Worm (Caenorhabditis elegans) whole organism, L3 larva: Measurements from ENCODE around the gene Y116A8C.469.
"Not testable (repeated sequence)": the region's sequence is repeated elsewhere in the genome, so short reads cannot be mapped to it uniquely, and the experiment has no call there.

ENCODE experiments used
- ZK546.5 ChIP-seq: sonication (generic microtip); optimal IDR thresholded peaks from 2 replicates; lab custom pipeline; 2017; ENCODE audit warnings: missing biosample characterization, missing genetic modification characterization
- aly-2 ChIP-seq: fragments of 150-350 bp; optimal IDR thresholded peaks from 2 replicates; lab custom pipeline; 2014; ENCODE audit warnings: missing biosample characterization, missing genetic modification characterization
- ama-1 ChIP-seq: fragments of 150-350 bp; optimal IDR thresholded peaks from 2 replicates; lab custom pipeline; 2018
- ceh-16 ChIP-seq: sonication (generic microtip); optimal IDR thresholded peaks from 2 replicates; lab custom pipeline; 2017; ENCODE audit warnings: missing biosample characterization, missing genetic modification characterization
- ceh-28 ChIP-seq: fragments of 150-350 bp; optimal IDR thresholded peaks from 2 replicates; lab custom pipeline; 2014; ENCODE audit warnings: missing biosample characterization, missing genetic modification reagents, missing genetic modification characterization
- ceh-82 ChIP-seq: fragments of 150-350 bp; optimal IDR thresholded peaks from 2 replicates; lab custom pipeline; 2014; ENCODE audit warnings: missing biosample characterization, missing genetic modification characterization
- ceh-9 ChIP-seq: sonication (generic microtip); optimal IDR thresholded peaks from 2 replicates; lab custom pipeline; 2018; ENCODE audit warnings: missing biosample characterization, missing genetic modification characterization
- daf-12 ChIP-seq: fragments of 150-350 bp; optimal IDR thresholded peaks from 2 replicates; lab custom pipeline; 2014; ENCODE audit warnings: missing biosample characterization, missing genetic modification reagents, missing genetic modification characterization
- egl-27 ChIP-seq: sonication (generic microtip); optimal IDR thresholded peaks from 4 replicates; lab custom pipeline; 2017; ENCODE audit warnings: missing biosample characterization, missing genetic modification reagents, missing genetic modification characterization
- egl-5 ChIP-seq: fragments of 150-350 bp; optimal IDR thresholded peaks from 2 replicates; lab custom pipeline; 2017; ENCODE audit warnings: missing biosample characterization, missing genetic modification reagents, missing genetic modification characterization, inconsistent platforms
- elt-1 ChIP-seq: fragments of 150-350 bp; optimal IDR thresholded peaks from 2 replicates; lab custom pipeline; 2014; ENCODE audit warnings: missing biosample characterization, missing genetic modification characterization
- elt-3 ChIP-seq, 3 experiments: fragments of 150-350 bp in 1 of 3; sonication (generic microtip) in 2 of 3; optimal IDR thresholded peaks; 2 replicates in 2 of 3; 4 replicates in 1 of 3; lab custom pipeline; 2014 to 2017; ENCODE audit warnings: missing biosample characterization in 3 of 3, missing genetic modification characterization in 3 of 3
- eor-1 ChIP-seq, 2 experiments: fragments of 150-350 bp; optimal IDR thresholded peaks; 2 replicates each; lab custom pipeline; 2014 to 2018; ENCODE audit warnings: missing biosample characterization in 2 of 2, missing genetic modification characterization in 2 of 2
- fkh-10 ChIP-seq: sonication (generic microtip); optimal IDR thresholded peaks from 2 replicates; lab custom pipeline; 2017; ENCODE audit warnings: missing biosample characterization, missing genetic modification reagents, missing genetic modification characterization
- hmg-11 ChIP-seq: sonication (generic microtip); optimal IDR thresholded peaks from 2 replicates; lab custom pipeline; 2016; ENCODE audit warnings: missing genetic modification characterization, missing compliant biosample characterization
- jun-1 ChIP-seq: fragments of 150-350 bp; optimal IDR thresholded peaks from 2 replicates; lab custom pipeline; 2014; ENCODE audit warnings: missing biosample characterization, missing genetic modification reagents, missing genetic modification characterization
- lin-15B ChIP-seq: fragments of 150-350 bp; optimal IDR thresholded peaks from 2 replicates; lab custom pipeline; 2014; ENCODE audit warnings: missing biosample characterization, missing genetic modification characterization
- mdl-1 ChIP-seq: fragments of 150-350 bp; optimal IDR thresholded peaks from 2 replicates; lab custom pipeline; 2014; ENCODE audit warnings: missing biosample characterization, missing genetic modification characterization
- nhr-11 ChIP-seq: fragments of 150-350 bp; optimal IDR thresholded peaks from 2 replicates; lab custom pipeline; 2014; ENCODE audit warnings: missing biosample characterization, missing genetic modification characterization
- nhr-12 ChIP-seq: fragments of 150-350 bp; optimal IDR thresholded peaks from 2 replicates; lab custom pipeline; 2014; ENCODE audit warnings: missing biosample characterization, missing genetic modification characterization
- nhr-23 ChIP-seq: fragments of 150-350 bp; optimal IDR thresholded peaks from 2 replicates; lab custom pipeline; 2014; ENCODE audit warnings: missing biosample characterization, missing genetic modification reagents, missing genetic modification characterization
- nhr-25 ChIP-seq: sonication (generic microtip); optimal IDR thresholded peaks from 2 replicates; lab custom pipeline; 2017; ENCODE audit warnings: missing biosample characterization, missing genetic modification characterization
- nhr-43 ChIP-seq: sonication (generic microtip); optimal IDR thresholded peaks from 2 replicates; lab custom pipeline; 2016; ENCODE audit warnings: mild to moderate bottlenecking, missing genetic modification characterization, missing compliant biosample characterization; ENCODE audit not compliant: poor library complexity, severe bottlenecking
- nhr-67 ChIP-seq: fragments of 150-350 bp; optimal IDR thresholded peaks from 2 replicates; lab custom pipeline; 2014; ENCODE audit warnings: missing biosample characterization, missing genetic modification characterization
- nhr-76 ChIP-seq: fragments of 150-350 bp; sonication (generic microtip); optimal IDR thresholded peaks from 5 replicates; lab custom pipeline; 2014; ENCODE audit warnings: missing biosample characterization, missing genetic modification characterization
- nhr-77 ChIP-seq: fragments of 150-350 bp; optimal IDR thresholded peaks from 2 replicates; lab custom pipeline; 2014; ENCODE audit warnings: missing biosample characterization, missing genetic modification characterization
- pqm-1 ChIP-seq: fragments of 150-350 bp; optimal IDR thresholded peaks from 2 replicates; lab custom pipeline; 2017; ENCODE audit warnings: missing biosample characterization, missing genetic modification characterization, inconsistent platforms
- sea-2 ChIP-seq: fragments of 150-350 bp; sonication (generic microtip); optimal IDR thresholded peaks from 4 replicates; lab custom pipeline; 2014; ENCODE audit warnings: missing biosample characterization, missing genetic modification reagents, missing genetic modification characterization
- snpc-4 ChIP-seq: fragments of 150-350 bp; optimal IDR thresholded peaks from 2 replicates; lab custom pipeline; 2014; ENCODE audit warnings: missing biosample characterization, missing genetic modification characterization
- tbx-2 ChIP-seq: sonication (generic microtip); optimal IDR thresholded peaks from 2 replicates; lab custom pipeline; 2016; ENCODE audit warnings: mild to moderate bottlenecking, missing genetic modification characterization, missing compliant biosample characterization
- unc-62 ChIP-seq: fragments of 150-350 bp; sonication (generic microtip); optimal IDR thresholded peaks from 4 replicates; lab custom pipeline; 2014; ENCODE audit warnings: missing biosample characterization, missing genetic modification reagents, missing genetic modification characterization
- zag-1 ChIP-seq: fragments of 150-350 bp; optimal IDR thresholded peaks from 2 replicates; lab custom pipeline; 2014; ENCODE audit warnings: missing biosample characterization, missing genetic modification characterization
- ztf-11 ChIP-seq: fragments of 150-350 bp; optimal IDR thresholded peaks from 2 replicates; lab custom pipeline; 2014; ENCODE audit warnings: missing biosample characterization, missing genetic modification characterization

Y116A8C.469 gene

ce11 chrIV:16919212-16919775 lies 1.6 kb upstream of the Y116A8C.469 start, which contains the start of the genes Y116A8C.470 and Y116A8C.463:
Y116A8C.470 (minus strand) TSS chrIV:16919312.
Y116A8C.463 (plus strand) TSS chrIV:16919725.
- TF ChIP-seq aly-2 (tag; lab: Kevin White, UChicago): no peak
- no peak for TF ChIP-seq fkh-10
- TF ChIP-seq mdl-1: no peak

ce11 chrIV:16915751-16916150 lies 2.0 kb downstream of the Y116A8C.469 start, which contains the start of gene Y116A8C.3:
Y116A8C.3 (plus strand) TSS chrIV:16916051.
- TF ChIP-seq jun-1 (tag; lab: Kevin White, UChicago) (no peak), unc-62 (GFP tag; lab: Kevin White, UChicago) (no peak), egl-27 (tag; lab: Kevin White, UChicago) (no peak), ceh-16 (no peak), nhr-77 (tag; lab: Kevin White, UChicago) (no peak), ztf-11 (no peak), nhr-11 (tag; lab: Kevin White, UChicago) (no peak), egl-5 (tag; lab: Kevin White, UChicago) (no peak), tbx-2 (no peak), nhr-25 (tag; lab: Kevin White, UChicago) (no peak), sea-2 (no peak), snpc-4 (tag; lab: Kevin White, UChicago) (no peak), elt-3 (tag; optimal IDR thresholded peaks at IDR 0.05; lab: Kevin White, UChicago) (no peak), elt-1 (tag; lab: Kevin White, UChicago) (no peak), pqm-1 (tag; lab: Kevin White, UChicago) (no peak), nhr-76 (tag; lab: Kevin White, UChicago) (no peak)

- TF ChIP-seq hmg-11 (tag; lab: Kevin White, UChicago) (no peak), nhr-43 (tag; lab: Kevin White, UChicago) (no peak), egl-27 (tag; lab: Kevin White, UChicago) (no peak)
Observed at ce11 chrIV:16898205-16898604, 19.5 kb downstream of the Y116A8C.469 start.

ce11 chrIV:16895288-16895687 lies 22.4 kb downstream of the Y116A8C.469 start, which contains the start of gene T06A10.2:
T06A10.2 (plus strand) TSS chrIV:16895588.
- not testable (repeated sequence) for TF ChIP-seq nhr-67, ceh-82, nhr-43 (tag; lab: Kevin White, UChicago)

- TF ChIP-seq mdl-1: no peak
Observed at ce11 chrIV:16888580-16888979, 29.2 kb downstream of the Y116A8C.469 start.

ce11 chrIV:16868900-16869299 lies 48.8 kb downstream of the Y116A8C.469 start, which contains the start of gene T06A10.106:
T06A10.106 (minus strand) TSS chrIV:16869000.
- TF ChIP-seq ZK546.5 (tag; lab: Kevin White, UChicago) (no peak), daf-12 (tag; lab: Kevin White, UChicago) (no peak), lin-15B (tag; lab: Kevin White, UChicago) (no peak), eor-1 (tag; optimal IDR thresholded peaks at IDR 0.05; lab: Kevin White, UChicago) (no peak), tbx-2 (no peak), nhr-23 (tag; lab: Kevin White, UChicago) (no peak), ceh-9 (no peak), nhr-43 (tag; lab: Kevin White, UChicago) (no peak), jun-1 (tag; lab: Kevin White, UChicago) (no peak), egl-27 (tag; lab: Kevin White, UChicago) (no peak), nhr-67 (tag; lab: Kevin White, UChicago) (no peak), nhr-12 (tag; lab: Kevin White, UChicago) (no peak), ceh-28 (no peak), ama-1 (lab: Kevin White, UChicago) (no peak), aly-2 (tag; lab: Kevin White, UChicago) (no peak), zag-1 (tag; lab: Kevin White, UChicago) (no peak), ztf-11 (no peak), sea-2 (no peak), nhr-25 (tag; lab: Kevin White, UChicago) (no peak)
